Worm (Caenorhabditis elegans) whole organism, young adult: ENCODE results near the gene idpp-13.
A peak's percentile ranks its signal among the peaks of the same experiment; 100 is the strongest.

ENCODE experiments used
- B0019.2 ChIP-seq: fragments of 200-800 bp; sonication (Bioruptor generic); conservative IDR thresholded peaks from 2 replicates; pipeline ENCODE4 v1.3.6; 2022; ENCODE audit warnings: missing genetic modification reagents, missing genetic modification characterization, missing compliant biosample characterization
- B0035.1 ChIP-seq: sonication (generic microtip); optimal IDR thresholded peaks from 2 replicates; lab custom pipeline; 2016; ENCODE audit warnings: missing genetic modification characterization, mild to moderate bottlenecking, missing compliant biosample characterization, missing genotype, missing genetic modification reagents
- B0261.1 ChIP-seq: sonication (generic microtip); optimal IDR thresholded peaks from 2 replicates; lab custom pipeline; 2016; ENCODE audit warnings: mild to moderate bottlenecking, missing genetic modification characterization, moderate library complexity, missing compliant biosample characterization
- D2030.7 ChIP-seq: fragments of 200-800 bp; sonication (Bioruptor generic); IDR thresholded peaks from 2 replicates; pipeline ENCODE4 v1.3.6; 2022; ENCODE audit warnings: missing genetic modification reagents, missing genetic modification characterization, missing compliant biosample characterization
- F22D6.2 ChIP-seq: sonication (generic microtip); optimal IDR thresholded peaks from 2 replicates; lab custom pipeline; 2016; ENCODE audit warnings: mild to moderate bottlenecking, missing genetic modification characterization, missing compliant biosample characterization
- F39B2.1 ChIP-seq: fragments of 200-800 bp; sonication (Bioruptor generic); IDR thresholded peaks from 2 replicates; pipeline ENCODE4 v1.3.6; 2022; ENCODE audit warnings: missing genetic modification reagents, missing genetic modification characterization, missing compliant biosample characterization
- F55B11.4 ChIP-seq: sonication (generic microtip); optimal IDR thresholded peaks from 2 replicates; lab custom pipeline; 2016; ENCODE audit warnings: missing compliant biosample characterization, missing genetic modification characterization, borderline replicate concordance; ENCODE audit not compliant: insufficient read depth
- K11D2.4 ChIP-seq: fragments of 200-800 bp; sonication (Bioruptor generic); IDR thresholded peaks from 2 replicates; pipeline ENCODE4 v1.3.6; 2022; ENCODE audit warnings: missing genetic modification reagents, missing genetic modification characterization, missing compliant biosample characterization
- T07F8.4 ChIP-seq: sonication (generic microtip); optimal IDR thresholded peaks from 2 replicates; lab custom pipeline; 2016; ENCODE audit warnings: mild to moderate bottlenecking, missing genetic modification characterization, moderate library complexity, missing compliant biosample characterization
- Y53F4B.3 ChIP-seq: fragments of 200-800 bp; sonication (Bioruptor generic); IDR thresholded peaks from 2 replicates; pipeline ENCODE4 v1.3.6; 2022; ENCODE audit warnings: missing genetic modification reagents, missing genetic modification characterization, missing compliant biosample characterization
- Y53G8AR.9 ChIP-seq: fragments of 200-800 bp; sonication (Bioruptor generic); conservative IDR thresholded peaks from 2 replicates; pipeline ENCODE4 v1.3.6; 2022; ENCODE audit warnings: missing genetic modification reagents, missing genetic modification characterization, missing compliant biosample characterization
- athp-1 ChIP-seq: sonication (generic microtip); optimal IDR thresholded peaks from 2 replicates; lab custom pipeline; 2017; ENCODE audit warnings: mild to moderate bottlenecking, missing genetic modification characterization, missing compliant biosample characterization
- attf-5 ChIP-seq: fragments of 200-800 bp; sonication (Bioruptor generic); optimal IDR thresholded peaks from 2 replicates; lab custom pipeline; 2018; ENCODE audit warnings: mild to moderate bottlenecking, missing genetic modification characterization, missing compliant biosample characterization
- bed-1 ChIP-seq: fragments of 200-800 bp; sonication (Bioruptor generic); IDR thresholded peaks from 2 replicates; pipeline ENCODE4 v1.3.6; 2022; ENCODE audit warnings: missing genetic modification reagents, missing genetic modification characterization, missing compliant biosample characterization
- bed-2 ChIP-seq: fragments of 200-800 bp; sonication (Bioruptor generic); IDR thresholded peaks from 2 replicates; pipeline ENCODE4 v1.3.6; 2022; ENCODE audit warnings: missing genetic modification reagents, missing genetic modification characterization, missing compliant biosample characterization
- ccch-3 ChIP-seq: fragments of 200-800 bp; sonication (Bioruptor generic); optimal IDR thresholded peaks from 2 replicates; lab custom pipeline; 2018; ENCODE audit warnings: mild to moderate bottlenecking, missing genetic modification characterization, missing compliant biosample characterization
- ceh-40 ChIP-seq: fragments of 200-800 bp; sonication (Bioruptor generic); IDR thresholded peaks from 2 replicates; pipeline ENCODE4 v1.3.6; 2022; ENCODE audit warnings: missing genetic modification characterization, missing compliant biosample characterization
- ceh-58 ChIP-seq: fragments of 200-800 bp; sonication (Bioruptor generic); IDR thresholded peaks from 2 replicates; pipeline ENCODE4 v1.3.6; 2022; ENCODE audit warnings: missing genetic modification characterization, missing compliant biosample characterization
- ceh-91 ChIP-seq: fragments of 200-800 bp; sonication (Bioruptor generic); IDR thresholded peaks from 2 replicates; pipeline ENCODE4 v1.3.6; 2022; ENCODE audit warnings: missing genetic modification reagents, missing genetic modification characterization, missing compliant biosample characterization
- dpl-1 ChIP-seq: fragments of 150-350 bp; optimal IDR thresholded peaks from 2 replicates; lab custom pipeline; 2014; ENCODE audit warnings: missing biosample characterization, missing genetic modification reagents, missing genetic modification characterization
- egrh-3 ChIP-seq: fragments of 200-800 bp; sonication (Bioruptor generic); IDR thresholded peaks from 2 replicates; pipeline ENCODE4 v1.3.6; 2022; ENCODE audit warnings: missing genetic modification reagents, missing genetic modification characterization, missing compliant biosample characterization
- gei-17 ChIP-seq: fragments of 200-800 bp; sonication (Bioruptor generic); optimal IDR thresholded peaks from 2 replicates; lab custom pipeline; 2018; ENCODE audit warnings: mild to moderate bottlenecking, missing genetic modification characterization, missing compliant biosample characterization
- hmg-20 ChIP-seq: fragments of 200-800 bp; sonication (Bioruptor generic); IDR thresholded peaks from 2 replicates; pipeline ENCODE4 v1.3.6; 2022; ENCODE audit warnings: missing genetic modification reagents, missing genetic modification characterization, missing compliant biosample characterization
- let-607 ChIP-seq, 2 experiments: fragments of 200-800 bp in 1 of 2; sonication (Bioruptor generic) in 1 of 2; sonication (generic microtip) in 1 of 2; optimal IDR thresholded peaks; 2 replicates each; lab custom pipeline; 2016 to 2018; ENCODE audit warnings: mild to moderate bottlenecking in 2 of 2, missing compliant biosample characterization in 2 of 2, missing genetic modification characterization in 2 of 2, moderate library complexity in 2 of 2, missing genotype in 1 of 2
- lin-26 ChIP-seq: fragments of 200-800 bp; sonication (Bioruptor generic); IDR thresholded peaks from 2 replicates; pipeline ENCODE4 v1.3.6; 2022; ENCODE audit warnings: missing genetic modification reagents, missing genetic modification characterization, missing compliant biosample characterization
- lin-35 ChIP-seq, 3 experiments: fragments of 150-350 bp in 2 of 3; sonication (generic microtip) in 1 of 3; optimal IDR thresholded peaks; 2 replicates each; lab custom pipeline; 2014 to 2018; ENCODE audit warnings: missing biosample characterization in 3 of 3, missing genetic modification characterization in 3 of 3, missing genetic modification reagents in 3 of 3
- lir-1 ChIP-seq: fragments of 200-800 bp; sonication (Bioruptor generic); conservative IDR thresholded peaks from 2 replicates; pipeline ENCODE4 v1.3.6; 2022; ENCODE audit warnings: missing genetic modification reagents, missing genetic modification characterization, missing compliant biosample characterization
- lsl-1 ChIP-seq: fragments of 200-800 bp; sonication (Bioruptor generic); optimal IDR thresholded peaks from 2 replicates; lab custom pipeline; 2018; ENCODE audit warnings: mild to moderate bottlenecking, missing genetic modification characterization, moderate library complexity, missing compliant biosample characterization
- madf-8 ChIP-seq: fragments of 200-800 bp; sonication (Bioruptor generic); conservative IDR thresholded peaks from 2 replicates; pipeline ENCODE4 v1.3.6; 2022; ENCODE audit warnings: missing genetic modification reagents, missing genetic modification characterization, missing compliant biosample characterization
- mxl-1 ChIP-seq: sonication (generic microtip); optimal IDR thresholded peaks from 2 replicates; lab custom pipeline; 2016; ENCODE audit warnings: missing genetic modification characterization, missing compliant biosample characterization
- nhr-120 ChIP-seq: fragments of 200-800 bp; sonication (Bioruptor generic); IDR thresholded peaks from 2 replicates; pipeline ENCODE4 v1.3.6; 2022; ENCODE audit warnings: missing genetic modification characterization, missing compliant biosample characterization
- nhr-80 ChIP-seq: sonication (generic microtip); optimal IDR thresholded peaks from 2 replicates; lab custom pipeline; 2016; ENCODE audit warnings: missing genetic modification characterization, missing compliant biosample characterization
- pbrm-1 ChIP-seq: fragments of 200-800 bp; sonication (Bioruptor generic); IDR thresholded peaks from 2 replicates; pipeline ENCODE4 v1.3.6; 2022; ENCODE audit warnings: missing genetic modification reagents, missing genetic modification characterization, missing compliant biosample characterization
- rcor-1 ChIP-seq: fragments of 200-800 bp; sonication (Bioruptor generic); IDR thresholded peaks from 2 replicates; pipeline ENCODE4 v1.3.6; 2022; ENCODE audit warnings: missing genetic modification reagents, missing genetic modification characterization, missing compliant biosample characterization
- snpc-1.1 ChIP-seq: sonication (generic microtip); optimal IDR thresholded peaks from 2 replicates; lab custom pipeline; 2017; ENCODE audit warnings: missing genetic modification characterization, mild to moderate bottlenecking, missing compliant biosample characterization, antibody characterized with exemption, moderate library complexity, missing genotype, missing genetic modification reagents; ENCODE audit not compliant: insufficient read depth
- sptf-2 ChIP-seq: fragments of 200-800 bp; sonication (Bioruptor generic); optimal IDR thresholded peaks from 2 replicates; lab custom pipeline; 2018; ENCODE audit warnings: mild to moderate bottlenecking, missing genetic modification characterization, missing compliant biosample characterization
- tbp1 ChIP-seq: fragments of 200-800 bp; sonication (Bioruptor generic); optimal IDR thresholded peaks from 2 replicates; lab custom pipeline; 2018; ENCODE audit warnings: mild to moderate bottlenecking, missing genetic modification characterization, missing compliant biosample characterization
- unc-130 ChIP-seq: sonication (generic microtip); optimal IDR thresholded peaks from 2 replicates; lab custom pipeline; 2016; ENCODE audit warnings: missing genetic modification reagents, missing genetic modification characterization, missing compliant biosample characterization
- unc-62 ChIP-seq: fragments of 150-350 bp; optimal IDR thresholded peaks from 2 replicates; lab custom pipeline; 2014; ENCODE audit warnings: missing biosample characterization, missing genetic modification reagents, missing genetic modification characterization
- ztf-22 ChIP-seq: fragments of 200-800 bp; sonication (Bioruptor generic); optimal IDR thresholded peaks from 2 replicates; lab custom pipeline; 2018; ENCODE audit warnings: mild to moderate bottlenecking, missing genetic modification characterization, moderate library complexity, missing compliant biosample characterization
- ztf-26 ChIP-seq: sonication (generic microtip); optimal IDR thresholded peaks from 2 replicates; lab custom pipeline; 2017; ENCODE audit warnings: missing genetic modification characterization, missing compliant biosample characterization

The idpp-13 gene

ce11 chrIII:955981-956380, 39.2 kb upstream of the idpp-13 start, which contains the start of gene fbxa-54:
fbxa-54 (plus strand) TSS chrIII:956334.
- TF ChIP-seq nhr-80 (tag; lab: Kevin White, UChicago) = peak; percentile 79
- TF ChIP-seq lin-26 (GFP tag; lab: Robert Waterston, UW) = no peak
- no peak for TF ChIP-seq madf-8

- TF ChIP-seq athp-1 (no peak), sptf-2 (GFP tag; lab: Kevin White, UChicago) (no peak), B0261.1 (tag; lab: Kevin White, UChicago) (no peak), ztf-22 (GFP tag; lab: Kevin White, UChicago) (no peak), B0035.1 (tag; lab: Kevin White, UChicago) (no peak), mxl-1 (tag; lab: Kevin White, UChicago) (no peak), Y53F4B.3 (no peak), pbrm-1 (GFP tag; lab: Robert Waterston, UW) (no peak), lin-35 (GFP tag; optimal IDR thresholded peaks at IDR 0.05; lab: Kevin White, UChicago) (no peak), lsl-1 (GFP tag; lab: Kevin White, UChicago) (no peak), ceh-58 (GFP tag; lab: Robert Waterston, UW) (no peak), rcor-1 (GFP tag; lab: Robert Waterston, UW) (no peak), egrh-3 (no peak), T07F8.4 (tag; lab: Kevin White, UChicago) (no peak), ceh-91 (GFP tag; lab: Robert Waterston, UW) (no peak), hmg-20 (no peak), B0019.2 (GFP tag; lab: Robert Waterston, UW) (no peak), bed-1 (no peak)
Measured at ce11 chrIII:954553-954952, 37.8 kb upstream of the idpp-13 start, which contains the start of the genes T12B5.15 and T12B5.14. T12B5.15 (minus strand) TSS chrIII:954653. T12B5.14 (plus strand) TSS chrIII:954873.

ce11 chrIII:952184-952583, 35.4 kb upstream of the idpp-13 start, which contains the start of gene fbxa-10:
fbxa-10 (plus strand) TSS chrIII:952390.
- TF ChIP-seq pbrm-1 (GFP tag; lab: Robert Waterston, UW) (no peak), gei-17 (no peak), F55B11.4 (tag; lab: Kevin White, UChicago) (no peak), attf-5 (GFP tag; lab: Kevin White, UChicago) (no peak), mxl-1 (tag; lab: Kevin White, UChicago) (no peak), tbp1 (GFP tag; lab: Kevin White, UChicago) (no peak), Y53G8AR.9 (GFP tag; lab: Robert Waterston, UW) (no peak), bed-2 (no peak)
- TF ChIP-seq, all 124 proteins: peak for 0

- TF ChIP-seq dpl-1 (no peak), unc-130 (no peak), ztf-26 (tag; lab: Kevin White, UChicago) (no peak), gei-17 (no peak), K11D2.4 (no peak), lir-1 (GFP tag; lab: Robert Waterston, UW) (no peak), ceh-91 (GFP tag; lab: Robert Waterston, UW) (no peak), F22D6.2 (no peak), nhr-120 (GFP tag; lab: Robert Waterston, UW) (no peak), snpc-1.1 (tag; lab: Kevin White, UChicago) (no peak), B0035.1 (tag; lab: Kevin White, UChicago) (no peak), F39B2.1 (GFP tag; lab: Robert Waterston, UW) (no peak), unc-62 (no peak), D2030.7 (no peak), B0019.2 (GFP tag; lab: Robert Waterston, UW) (no peak), ceh-40 (GFP tag; lab: Robert Waterston, UW) (no peak), ccch-3 (GFP tag; lab: Kevin White, UChicago) (no peak), let-607 (tag; optimal IDR thresholded peaks at IDR 0.05; lab: Kevin White, UChicago) (no peak)
- TF ChIP-seq, all 124 proteins: peak for 0
Measured at ce11 chrIII:950472-950871, 33.7 kb upstream of the idpp-13 start, which contains the start of the genes fbxa-67 and fbxa-11. fbxa-67 (minus strand) TSS chrIII:950670. fbxa-11 (plus strand) TSS chrIII:950869.
